Worm (Caenorhabditis elegans) whole organism, L3 larva: ENCODE results near the gene dcn-1.

Experiments
- ama-1 ChIP-seq: fragments of 150-350 bp; optimal IDR thresholded peaks from 2 replicates; lab custom pipeline; 2018
- ceh-28 ChIP-seq: fragments of 150-350 bp; optimal IDR thresholded peaks from 2 replicates; lab custom pipeline; 2014; ENCODE audit warnings: missing biosample characterization, missing genetic modification reagents, missing genetic modification characterization
- ceh-9 ChIP-seq: sonication (generic microtip); optimal IDR thresholded peaks from 2 replicates; lab custom pipeline; 2018; ENCODE audit warnings: missing biosample characterization, missing genetic modification characterization
- daf-12 ChIP-seq: fragments of 150-350 bp; optimal IDR thresholded peaks from 2 replicates; lab custom pipeline; 2014; ENCODE audit warnings: missing biosample characterization, missing genetic modification reagents, missing genetic modification characterization
- egl-27 ChIP-seq: sonication (generic microtip); optimal IDR thresholded peaks from 4 replicates; lab custom pipeline; 2017; ENCODE audit warnings: missing biosample characterization, missing genetic modification reagents, missing genetic modification characterization
- egl-5 ChIP-seq: fragments of 150-350 bp; optimal IDR thresholded peaks from 2 replicates; lab custom pipeline; 2017; ENCODE audit warnings: missing biosample characterization, missing genetic modification reagents, missing genetic modification characterization, inconsistent platforms
- elt-2 ChIP-seq: sonication (generic microtip); optimal IDR thresholded peaks from 2 replicates; lab custom pipeline; 2016; ENCODE audit warnings: missing genetic modification reagents, mild to moderate bottlenecking, missing genetic modification characterization, missing compliant biosample characterization
- elt-3 ChIP-seq, 3 experiments: fragments of 150-350 bp in 1 of 3; sonication (generic microtip) in 2 of 3; optimal IDR thresholded peaks; 2 replicates in 2 of 3; 4 replicates in 1 of 3; lab custom pipeline; 2014 to 2017; ENCODE audit warnings: missing biosample characterization in 3 of 3, missing genetic modification characterization in 3 of 3
- eor-1 ChIP-seq, 2 experiments: fragments of 150-350 bp; optimal IDR thresholded peaks; 2 replicates each; lab custom pipeline; 2014 to 2018; ENCODE audit warnings: missing biosample characterization in 2 of 2, missing genetic modification characterization in 2 of 2
- fkh-10 ChIP-seq: sonication (generic microtip); optimal IDR thresholded peaks from 2 replicates; lab custom pipeline; 2017; ENCODE audit warnings: missing biosample characterization, missing genetic modification reagents, missing genetic modification characterization
- fkh-2 ChIP-seq: fragments of 150-350 bp; optimal IDR thresholded peaks from 2 replicates; lab custom pipeline; 2014; ENCODE audit warnings: missing biosample characterization, missing genetic modification reagents, missing genetic modification characterization
- fos-1 ChIP-seq: fragments of 150-350 bp; optimal IDR thresholded peaks from 2 replicates; lab custom pipeline; 2014; ENCODE audit warnings: missing biosample characterization, missing genetic modification characterization
- hmg-11 ChIP-seq: sonication (generic microtip); optimal IDR thresholded peaks from 2 replicates; lab custom pipeline; 2016; ENCODE audit warnings: missing genetic modification characterization, missing compliant biosample characterization
- jun-1 ChIP-seq: fragments of 150-350 bp; optimal IDR thresholded peaks from 2 replicates; lab custom pipeline; 2014; ENCODE audit warnings: missing biosample characterization, missing genetic modification reagents, missing genetic modification characterization
- lsy-12 ChIP-seq: sonication (generic microtip); optimal IDR thresholded peaks from 2 replicates; lab custom pipeline; 2016; ENCODE audit warnings: mild to moderate bottlenecking, missing genetic modification characterization, missing compliant biosample characterization
- mml-1 ChIP-seq: fragments of 150-350 bp; sonication (generic microtip); optimal IDR thresholded peaks from 3 replicates; lab custom pipeline; 2014; ENCODE audit warnings: missing biosample characterization, missing genetic modification characterization
- nfya-1 ChIP-seq: sonication (generic microtip); optimal IDR thresholded peaks from 2 replicates; lab custom pipeline; 2017; ENCODE audit warnings: missing genetic modification characterization, mild to moderate bottlenecking, missing compliant biosample characterization, antibody characterized with exemption, moderate library complexity; ENCODE audit not compliant: insufficient read depth
- nhr-11 ChIP-seq: fragments of 150-350 bp; optimal IDR thresholded peaks from 2 replicates; lab custom pipeline; 2014; ENCODE audit warnings: missing biosample characterization, missing genetic modification characterization
- nhr-237 ChIP-seq: fragments of 150-350 bp; optimal IDR thresholded peaks from 2 replicates; lab custom pipeline; 2014; ENCODE audit warnings: missing biosample characterization, missing genetic modification characterization
- nhr-25 ChIP-seq: sonication (generic microtip); optimal IDR thresholded peaks from 2 replicates; lab custom pipeline; 2017; ENCODE audit warnings: missing biosample characterization, missing genetic modification characterization
- nhr-28 ChIP-seq: fragments of 150-350 bp; optimal IDR thresholded peaks from 2 replicates; lab custom pipeline; 2014; ENCODE audit warnings: missing biosample characterization, missing genetic modification characterization
- nhr-43 ChIP-seq: sonication (generic microtip); optimal IDR thresholded peaks from 2 replicates; lab custom pipeline; 2016; ENCODE audit warnings: mild to moderate bottlenecking, missing genetic modification characterization, missing compliant biosample characterization; ENCODE audit not compliant: poor library complexity, severe bottlenecking
- nhr-67 ChIP-seq: fragments of 150-350 bp; optimal IDR thresholded peaks from 2 replicates; lab custom pipeline; 2014; ENCODE audit warnings: missing biosample characterization, missing genetic modification characterization
- nhr-76 ChIP-seq: fragments of 150-350 bp; sonication (generic microtip); optimal IDR thresholded peaks from 5 replicates; lab custom pipeline; 2014; ENCODE audit warnings: missing biosample characterization, missing genetic modification characterization
- nhr-77 ChIP-seq: fragments of 150-350 bp; optimal IDR thresholded peaks from 2 replicates; lab custom pipeline; 2014; ENCODE audit warnings: missing biosample characterization, missing genetic modification characterization
- pha-4 ChIP-seq: fragments of 150-350 bp; optimal IDR thresholded peaks from 2 replicates; lab custom pipeline; 2014; ENCODE audit warnings: missing biosample characterization, missing genetic modification reagents, missing genetic modification characterization
- sea-2 ChIP-seq: fragments of 150-350 bp; sonication (generic microtip); optimal IDR thresholded peaks from 4 replicates; lab custom pipeline; 2014; ENCODE audit warnings: missing biosample characterization, missing genetic modification reagents, missing genetic modification characterization
- skn-1 ChIP-seq: fragments of 150-350 bp; optimal IDR thresholded peaks from 2 replicates; lab custom pipeline; 2014; ENCODE audit warnings: missing biosample characterization, missing genetic modification characterization
- tbx-2 ChIP-seq: sonication (generic microtip); optimal IDR thresholded peaks from 2 replicates; lab custom pipeline; 2016; ENCODE audit warnings: mild to moderate bottlenecking, missing genetic modification characterization, missing compliant biosample characterization
- zag-1 ChIP-seq: fragments of 150-350 bp; optimal IDR thresholded peaks from 2 replicates; lab custom pipeline; 2014; ENCODE audit warnings: missing biosample characterization, missing genetic modification characterization
- ztf-11 ChIP-seq: fragments of 150-350 bp; optimal IDR thresholded peaks from 2 replicates; lab custom pipeline; 2014; ENCODE audit warnings: missing biosample characterization, missing genetic modification characterization
- ztf-4 ChIP-seq: fragments of 150-350 bp; optimal IDR thresholded peaks from 2 replicates; lab custom pipeline; 2014; ENCODE audit warnings: missing biosample characterization, missing genetic modification characterization

The dcn-1 gene

DNA sequence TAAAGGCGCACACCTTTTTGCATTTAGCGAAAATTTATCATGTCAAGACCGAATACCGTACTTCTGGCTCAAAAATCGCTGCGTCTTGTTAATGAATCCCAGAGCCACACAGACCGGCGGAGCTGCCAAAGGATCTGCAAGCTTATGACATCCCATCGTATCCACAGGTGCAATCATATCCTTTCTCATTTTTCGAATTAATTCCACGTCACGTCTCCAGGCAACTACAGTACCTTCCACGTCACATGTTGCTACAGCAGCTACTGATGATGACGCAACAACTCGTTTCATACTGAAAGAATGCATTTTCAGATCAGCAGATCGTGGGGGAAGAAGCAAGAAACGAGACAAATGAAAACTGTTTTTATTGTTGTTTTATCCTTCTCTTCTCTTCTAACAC, 20.6 kb upstream of the dcn-1 start, which contains the start of gene R10E4.6:
Gene R10E4.6 (plus strand): TSS at position 301 of the 400 bp plus-strand sequence.
- no peak for TF ChIP-seq mml-1 (tag; lab: Kevin White, UChicago)
- TF ChIP-seq fkh-2 = no peak
- no peak for TF ChIP-seq nhr-76 (tag; lab: Kevin White, UChicago)
- TF ChIP-seq nfya-1 = no peak

- TF ChIP-seq nhr-43 (tag; lab: Kevin White, UChicago) (no peak), nhr-237 (tag; lab: Kevin White, UChicago) (no peak), eor-1 (tag; optimal IDR thresholded peaks at IDR 0.05; lab: Kevin White, UChicago) (no peak), skn-1 (tag; lab: Kevin White, UChicago) (no peak), ztf-11 (no peak), egl-5 (tag; lab: Kevin White, UChicago) (no peak), ama-1 (lab: Kevin White, UChicago) (no peak), nhr-67 (tag; lab: Kevin White, UChicago) (no peak), ceh-9 (tag; lab: Kevin White, UChicago) (no peak), ceh-28 (tag; lab: Kevin White, UChicago) (no peak), nhr-76 (tag; lab: Kevin White, UChicago) (no peak), sea-2 (GFP tag; lab: Kevin White, UChicago) (no peak), ztf-4 (tag; lab: Kevin White, UChicago) (no peak), egl-27 (tag; lab: Kevin White, UChicago) (no peak), hmg-11 (tag; lab: Kevin White, UChicago) (no peak), nhr-77 (tag; lab: Kevin White, UChicago) (no peak), fkh-2 (no peak), jun-1 (tag; lab: Kevin White, UChicago) (no peak)
- TF ChIP-seq, all 47 proteins: peak for 0
Observed at ce11 chrIII:4294153-4294862, 19.4 kb upstream of the dcn-1 start, which contains the start of the genes nth-1 and R10E4.7. Gene nth-1 (minus strand): TSS chrIII:4294253. Gene R10E4.7 (plus strand): TSS chrIII:4294812.

- no peak for TF ChIP-seq pha-4
- TF ChIP-seq hmg-11 (tag; lab: Kevin White, UChicago) = peak; percentile 12
- TF ChIP-seq, all 47 proteins: peak for 1
Observed at ce11 chrIII:4300989-4301498, 12.7 kb upstream of the dcn-1 start, which contains the start of gene R10E4.11. Gene R10E4.11 (minus strand): TSS chrIII:4301039.

ce11 chrIII:4302293-4302692, 11.4 kb upstream of the dcn-1 start, which contains the start of gene R10E4.9:
Gene R10E4.9 (minus strand): TSS chrIII:4302393.
- no peak for TF ChIP-seq skn-1 (tag; lab: Kevin White, UChicago)
- no peak for TF ChIP-seq lsy-12 (tag; lab: Kevin White, UChicago)
- no peak for TF ChIP-seq elt-2 (tag; lab: Kevin White, UChicago)
- no peak for TF ChIP-seq pha-4
- no peak for TF ChIP-seq sea-2 (GFP tag; lab: Kevin White, UChicago)
- TF ChIP-seq fos-1 (tag; lab: Kevin White, UChicago) = no peak
- no peak for TF ChIP-seq hmg-11 (tag; lab: Kevin White, UChicago)
- TF ChIP-seq nhr-77 (tag; lab: Kevin White, UChicago) = no peak
- TF ChIP-seq nhr-43 (tag; lab: Kevin White, UChicago) = no peak

DNA sequence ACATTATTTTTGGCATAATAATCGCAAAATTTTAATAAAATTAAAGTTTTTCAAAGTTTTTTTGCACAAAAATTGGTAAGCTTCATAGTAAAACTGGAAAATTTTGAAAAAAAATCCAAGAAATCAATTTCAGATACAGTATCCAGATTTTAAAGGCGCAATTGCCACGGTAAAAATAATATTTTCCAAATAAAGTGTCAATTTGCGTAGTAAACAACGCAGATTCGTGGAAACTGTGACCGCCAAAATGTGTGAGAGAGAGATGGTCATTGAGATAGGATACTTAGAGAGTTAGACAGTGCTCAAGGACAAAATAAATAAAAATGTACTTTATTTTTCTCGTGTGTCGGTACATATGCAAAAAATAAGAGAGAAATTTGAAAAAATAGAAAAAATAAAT, 10.9 kb upstream of the dcn-1 start:
- no peak for TF ChIP-seq sea-2 (GFP tag; lab: Kevin White, UChicago)
- TF ChIP-seq nhr-25 (tag; lab: Kevin White, UChicago) = peak; percentile 47
- no peak for TF ChIP-seq nhr-28

DNA sequence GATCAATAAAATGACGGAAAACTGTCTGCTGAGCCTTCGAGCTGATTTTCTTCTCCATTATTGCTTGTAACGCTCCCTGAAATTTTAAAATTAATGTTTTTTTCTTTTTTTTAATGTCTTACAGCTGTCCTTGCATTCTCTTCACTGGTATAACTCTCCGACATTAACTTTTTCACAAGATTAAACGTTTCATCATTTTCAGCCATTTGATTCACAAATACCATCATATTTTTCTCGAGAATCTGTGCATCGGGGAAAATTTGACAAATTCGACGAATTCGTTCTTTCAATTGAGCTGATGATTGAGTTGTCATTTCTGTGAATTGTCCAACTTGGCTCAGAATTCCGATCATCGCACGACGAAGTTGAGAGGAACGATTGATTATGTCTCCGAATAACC, 4.4 kb upstream of the dcn-1 start:
- TF ChIP-seq zag-1 (no peak), eor-1 (tag; optimal IDR thresholded peaks at IDR 0.05; lab: Kevin White, UChicago) (no peak), nhr-11 (tag; lab: Kevin White, UChicago) (no peak), nhr-67 (tag; lab: Kevin White, UChicago) (no peak), ama-1 (lab: Kevin White, UChicago) (no peak), fkh-10 (GFP tag; lab: Kevin White, UChicago) (no peak), nhr-28 (no peak), nhr-237 (tag; lab: Kevin White, UChicago) (no peak), daf-12 (tag; lab: Kevin White, UChicago) (no peak), fos-1 (tag; lab: Kevin White, UChicago) (no peak), elt-3 (tag; optimal IDR thresholded peaks at IDR 0.05; lab: Kevin White, UChicago) (no peak), skn-1 (tag; lab: Kevin White, UChicago) (no peak), nhr-25 (tag; lab: Kevin White, UChicago) (no peak), tbx-2 (tag; lab: Kevin White, UChicago) (no peak)
